Worm (Caenorhabditis elegans): ENCODE results near the gene istr-1.

ce11 chrV:12751495-12752050 is 53.9 kb downstream of the istr-1 start, which contains the start of gene C15C8.6:
- TF ChIP-seq mdt-29 (GFP tag; IDR thresholded peaks at IDR 0.05) (no peak), daf-8 (GFP tag; IDR thresholded peaks at IDR 0.05) (no peak), nhr-11 (tag; optimal IDR thresholded peaks at IDR 0.05) (no peak), nhr-237 (tag; optimal IDR thresholded peaks at IDR 0.05) (no peak), Y5F2A.4 (GFP tag; optimal IDR thresholded peaks at IDR 0.05) (no peak), skn-1 (tag; optimal IDR thresholded peaks at IDR 0.05) (no peak), hlh-30 (tag; optimal IDR thresholded peaks at IDR 0.05; ENCODE audit: insufficient read depth) (no peak), snpc-4 (tag; optimal IDR thresholded peaks at IDR 0.05) (no peak), nhr-76 (tag; optimal IDR thresholded peaks at IDR 0.05) (no peak), F10B5.3 (tag; optimal IDR thresholded peaks at IDR 0.05) (no peak)
